Worm (Caenorhabditis elegans): ENCODE measurements around the gene mtr-4.

Gene mtr-4

ce11 chrIV:9852250-9852649 lies 26.8 kb downstream of the mtr-4 start, which contains the start of gene ssq-1:
Gene ssq-1 (plus strand): TSS chrIV:9852550.
- TF ChIP-seq hlh-12 (tag; optimal IDR thresholded peaks at IDR 0.05) (no peak), B0261.1 (tag; optimal IDR thresholded peaks at IDR 0.05) (no peak), zim-3 (tag; optimal IDR thresholded peaks at IDR 0.05) (no peak), F10E7.11 (tag; optimal IDR thresholded peaks at IDR 0.05) (no peak), F22D6.2 (tag; optimal IDR thresholded peaks at IDR 0.05) (no peak), dpff-1 (tag; optimal IDR thresholded peaks at IDR 0.05) (no peak), ZK185.1 (tag; optimal IDR thresholded peaks at IDR 0.05; ENCODE audit: poor library complexity, severe bottlenecking) (no peak), D2030.7 (GFP tag; IDR thresholded peaks at IDR 0.05) (no peak), ekl-4 (GFP tag; IDR thresholded peaks at IDR 0.05) (no peak), snpc-3.4 (tag; optimal IDR thresholded peaks at IDR 0.05) (no peak), ceh-58 (GFP tag; IDR thresholded peaks at IDR 0.05) (no peak), die-1 (tag; optimal IDR thresholded peaks at IDR 0.05) (no peak), lag-1 (GFP tag; IDR thresholded peaks at IDR 0.05) (no peak), ztf-18 (tag; optimal IDR thresholded peaks at IDR 0.05) (no peak), ztf-28 (GFP tag; IDR thresholded peaks at IDR 0.05) (no peak), K11D2.4 (GFP tag; IDR thresholded peaks at IDR 0.05) (no peak), ceh-40 (GFP tag; IDR thresholded peaks at IDR 0.05) (no peak)

ce11 chrIV:9852818-9853466 lies 27.4 kb downstream of the mtr-4 start:
- TF ChIP-seq nhr-80 (tag; optimal IDR thresholded peaks at IDR 0.05) (no peak), ztf-18 (tag; optimal IDR thresholded peaks at IDR 0.05) (no peak), F55B11.4 (tag; optimal IDR thresholded peaks at IDR 0.05; ENCODE audit: borderline replicate concordance, insufficient read depth) (no peak), hlh-26 (GFP tag; conservative IDR thresholded peaks at IDR 0.05) (0 out of 2 replicates have a peak, but pooled peaks have one; percentile 24), egrh-3 (GFP tag; IDR thresholded peaks at IDR 0.05) (peak; percentile 73), nhr-120 (GFP tag; IDR thresholded peaks at IDR 0.05) (0 out of 2 replicates have a peak, but pooled peaks have one; percentile 9), let-607 (tag; optimal IDR thresholded peaks at IDR 0.05) (no peak), F57C9.4 (tag; optimal IDR thresholded peaks at IDR 0.05) (no peak), madf-3 (GFP tag; IDR thresholded peaks at IDR 0.05) (0 out of 2 replicates have a peak, but pooled peaks have one; percentile 2), lin-54 (GFP tag; optimal IDR thresholded peaks at IDR 0.05) (no peak), tbx-9 (tag; optimal IDR thresholded peaks at IDR 0.05; ENCODE audit: borderline replicate concordance) (no peak), Y56A3A.18 (GFP tag; IDR thresholded peaks at IDR 0.05) (0 out of 2 replicates have a peak, but pooled peaks have one; percentile 20), zim-3 (tag; optimal IDR thresholded peaks at IDR 0.05) (no peak), mcd-1 (GFP tag; IDR thresholded peaks at IDR 0.05) (0 out of 2 replicates have a peak, but pooled peaks have one; percentile 5), aptf-2 (GFP tag; conservative IDR thresholded peaks at IDR 0.05) (no peak), zfh-2 (GFP tag; conservative IDR thresholded peaks at IDR 0.05) (peak; percentile 76), cebp-2 (GFP tag; IDR thresholded peaks at IDR 0.05) (no peak)

ce11 chrIV:9854952-9855351 lies 29.5 kb downstream of the mtr-4 start:
- TF ChIP-seq nhr-80 (tag; optimal IDR thresholded peaks at IDR 0.05) (peak; percentile 28), xnd-1 (tag; optimal IDR thresholded peaks at IDR 0.05) (no peak), ztf-28 (GFP tag; IDR thresholded peaks at IDR 0.05) (no peak), ekl-4 (GFP tag; IDR thresholded peaks at IDR 0.05) (no peak)

ce11 chrIV:9855712-9856111 lies 30.2 kb downstream of the mtr-4 start, which contains the start of gene K07F5.12:
Gene K07F5.12 (plus strand): TSS chrIV:9856012.
- no peak for TF ChIP-seq ekl-4 (GFP tag; IDR thresholded peaks at IDR 0.05)
- no peak for TF ChIP-seq pbrm-1 (GFP tag; IDR thresholded peaks at IDR 0.05)
- TF ChIP-seq hlh-12 (tag; optimal IDR thresholded peaks at IDR 0.05) = no peak
- no peak for TF ChIP-seq B0035.1 (tag; optimal IDR thresholded peaks at IDR 0.05)
- TF ChIP-seq ceh-58 (GFP tag; IDR thresholded peaks at IDR 0.05) = no peak
- TF ChIP-seq ama-1 (optimal IDR thresholded peaks at IDR 0.05) = no peak
- TF ChIP-seq ama-1 (GFP tag; optimal IDR thresholded peaks at IDR 0.05) = no peak
- no peak for TF ChIP-seq madf-10 (tag; optimal IDR thresholded peaks at IDR 0.05)
- TF ChIP-seq lsl-1 (GFP tag; optimal IDR thresholded peaks at IDR 0.05) = no peak
- TF ChIP-seq ztf-18 (tag; optimal IDR thresholded peaks at IDR 0.05) = no peak
- no peak for TF ChIP-seq nfya-2 (GFP tag; IDR thresholded peaks at IDR 0.05)
- TF ChIP-seq bed-2 (GFP tag; IDR thresholded peaks at IDR 0.05) = no peak
